4 worm cellular contexts compared by ENCODE assay signal in the genomic region with DNA sequence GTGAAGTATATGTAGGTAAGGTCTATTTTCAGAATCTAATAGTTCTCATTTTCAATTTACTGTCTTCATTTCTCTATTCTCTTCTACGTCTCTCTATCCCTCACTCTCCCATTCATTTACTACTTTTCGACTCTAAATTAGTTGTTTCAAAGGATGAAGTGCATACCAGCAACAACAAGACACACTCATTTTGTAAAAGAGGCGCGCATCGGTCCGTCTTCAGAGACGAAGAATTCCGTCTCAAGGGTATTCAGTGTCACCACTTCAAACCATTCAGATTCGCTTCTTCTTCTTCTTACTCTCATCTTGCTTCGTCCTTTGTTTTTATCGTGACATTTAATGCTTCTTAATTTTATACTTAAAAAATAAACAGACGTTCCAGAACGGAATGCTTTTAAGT.
TF ChIP-seq lines count a peak whose summit lies in the region.

No protein-coding gene starts in this region.

TF ChIP-seq in whole organism, L1 larva, 84 proteins besides CTCF, POLR2A, EP300 and RAD21 (continues in another document):
- TF ChIP-seq grh-1 (GFP tag; IDR thresholded peaks at IDR 0.05; lab: Robert Waterston, UW) (no peak), fos-1 (tag; optimal IDR thresholded peaks at IDR 0.05; lab: Kevin White, UChicago) (no peak), lin-14 (GFP tag; optimal IDR thresholded peaks at IDR 0.05; lab: Kevin White, UChicago) (peak; percentile 51), sptf-1 (tag; optimal IDR thresholded peaks at IDR 0.05; lab: Kevin White, UChicago) (no peak), zip-4 (GFP tag; optimal IDR thresholded peaks at IDR 0.05; lab: Kevin White, UChicago) (no peak), fkh-10 (GFP tag; optimal IDR thresholded peaks at IDR 0.05; lab: Kevin White, UChicago) (no peak), vab-15 (tag; optimal IDR thresholded peaks at IDR 0.05; lab: Kevin White, UChicago) (no peak), zag-1 (tag; optimal IDR thresholded peaks at IDR 0.05; lab: Kevin White, UChicago) (no peak), Y116A8C.19 (tag; optimal IDR thresholded peaks at IDR 0.05; lab: Kevin White, UChicago; ENCODE audit: borderline replicate concordance) (no peak), sox-4 (tag; optimal IDR thresholded peaks at IDR 0.05; lab: Kevin White, UChicago) (no peak), pag-3 (tag; optimal IDR thresholded peaks at IDR 0.05; lab: Kevin White, UChicago; ENCODE audit: borderline replicate concordance, insufficient read depth) (no peak), efl-1 (optimal IDR thresholded peaks at IDR 0.05; lab: Kevin White, UChicago) (no peak), efl-1 (GFP tag; optimal IDR thresholded peaks at IDR 0.05 in 1 of 2; lab: Kevin White, UChicago) (no peak), fkh-8 (tag; optimal IDR thresholded peaks at IDR 0.05; lab: Kevin White, UChicago) (no peak), efl-3 (GFP tag; optimal IDR thresholded peaks at IDR 0.05; lab: Kevin White, UChicago) (no peak), C34B4.2 (tag; optimal IDR thresholded peaks at IDR 0.05; lab: Kevin White, UChicago) (no peak), skn-1 (tag; optimal IDR thresholded peaks at IDR 0.05; lab: Kevin White, UChicago) (no peak), nhr-85 (tag; lab: Kevin White, UChicago) (peak; percentile 75), nhr-237 (tag; optimal IDR thresholded peaks at IDR 0.05; lab: Kevin White, UChicago) (no peak), pqm-1 (tag; optimal IDR thresholded peaks at IDR 0.05; lab: Kevin White, UChicago) (no peak), dpl-1 (GFP tag; optimal IDR thresholded peaks at IDR 0.05; lab: Kevin White, UChicago) (no peak), egl-13 (tag; optimal IDR thresholded peaks at IDR 0.05; lab: Kevin White, UChicago) (no peak), ztf-4 (tag; optimal IDR thresholded peaks at IDR 0.05; lab: Kevin White, UChicago) (no peak)

TF ChIP-seq in whole organism, L2 larva, 48 proteins besides CTCF, POLR2A, EP300 and RAD21:
- TF ChIP-seq ceh-16 (tag; optimal IDR thresholded peaks at IDR 0.05; lab: Kevin White, UChicago) (no peak), unc-55 (GFP tag; optimal IDR thresholded peaks at IDR 0.05; lab: Kevin White, UChicago) (no peak), nhr-25 (tag; optimal IDR thresholded peaks at IDR 0.05; lab: Kevin White, UChicago) (peak; percentile 43), R02D3.7 (tag; optimal IDR thresholded peaks at IDR 0.05; lab: Kevin White, UChicago) (no peak), sma-3 (GFP tag; optimal IDR thresholded peaks at IDR 0.05; lab: Kevin White, UChicago) (no peak), ceh-82 (tag; optimal IDR thresholded peaks at IDR 0.05; lab: Kevin White, UChicago) (no peak)

TF ChIP-seq in whole organism, L3 larva, 47 proteins besides CTCF, POLR2A, EP300 and RAD21:
- no peak for TF ChIP-seq fkh-10 (GFP tag; optimal IDR thresholded peaks at IDR 0.05; lab: Kevin White, UChicago)
- TF ChIP-seq hmg-11 (tag; optimal IDR thresholded peaks at IDR 0.05; lab: Kevin White, UChicago), result no peak
- peak; percentile 21 for TF ChIP-seq nhr-25 (tag; optimal IDR thresholded peaks at IDR 0.05; lab: Kevin White, UChicago)
- no peak for TF ChIP-seq nhr-77 (tag; optimal IDR thresholded peaks at IDR 0.05; lab: Kevin White, UChicago)
- no peak for TF ChIP-seq sea-2 (GFP tag; optimal IDR thresholded peaks at IDR 0.05; lab: Kevin White, UChicago)
- TF ChIP-seq aly-2 (tag; optimal IDR thresholded peaks at IDR 0.05; lab: Kevin White, UChicago), result no peak
- no peak for TF ChIP-seq fkh-2 (tag; optimal IDR thresholded peaks at IDR 0.05; lab: Kevin White, UChicago)
- no peak for TF ChIP-seq ceh-28 (tag; optimal IDR thresholded peaks at IDR 0.05; lab: Kevin White, UChicago)
TF ChIP-seq in whole organism, L3 larva: peak in this region for 1.

TF ChIP-seq in whole organism, young adult, 124 proteins besides CTCF, POLR2A, EP300 and RAD21:
- TF ChIP-seq ceh-27 (GFP tag; optimal IDR thresholded peaks at IDR 0.05; lab: Kevin White, UChicago) (peak; percentile 66), lin-54 (GFP tag; optimal IDR thresholded peaks at IDR 0.05; lab: Kevin White, UChicago) (no peak)
